Worm (Caenorhabditis elegans) whole organism, mixed stage, embryonic: Measurements from ENCODE around the gene C27A2.8.
A peak's percentile ranks its signal among the peaks of the same experiment; 100 is the strongest.

ENCODE experiments used
- M03D4.4 ChIP-seq: sonication (generic microtip); optimal IDR thresholded peaks from 2 replicates; lab custom pipeline; 2017; ENCODE audit warnings: mild to moderate bottlenecking, missing genetic modification characterization, missing compliant biosample characterization
- bed-3 ChIP-seq: fragments of 200-800 bp; sonication (Bioruptor generic); optimal IDR thresholded peaks from 3 replicates; lab custom pipeline; 2018; ENCODE audit warnings: mild to moderate bottlenecking, missing genetic modification characterization, moderate library complexity, missing compliant biosample characterization
- blmp-1 ChIP-seq: fragments of 150-350 bp; optimal IDR thresholded peaks from 2 replicates; lab custom pipeline; 2014; ENCODE audit warnings: missing biosample characterization, missing genetic modification characterization
- ceh-39 ChIP-seq: fragments of 150-350 bp; optimal IDR thresholded peaks from 2 replicates; lab custom pipeline; 2014; ENCODE audit warnings: missing biosample characterization, missing genetic modification characterization
- ceh-43 ChIP-seq: fragments of 200-800 bp; sonication (Bioruptor generic); optimal IDR thresholded peaks from 2 replicates; lab custom pipeline; 2018; ENCODE audit warnings: mild to moderate bottlenecking, missing genetic modification characterization, moderate library complexity, missing compliant biosample characterization
- ceh-83 ChIP-seq: fragments of 200-800 bp; sonication (Bioruptor generic); optimal IDR thresholded peaks from 2 replicates; lab custom pipeline; 2018; ENCODE audit warnings: mild to moderate bottlenecking, missing genetic modification characterization, missing compliant biosample characterization
- ces-1 ChIP-seq: fragments of 150-350 bp; optimal IDR thresholded peaks from 2 replicates; lab custom pipeline; 2014; ENCODE audit warnings: missing biosample characterization, missing genetic modification reagents, missing genetic modification characterization
- cnd-1 ChIP-seq: fragments of 200-800 bp; sonication (Bioruptor generic); optimal IDR thresholded peaks from 2 replicates; lab custom pipeline; 2018; ENCODE audit warnings: mild to moderate bottlenecking, missing genetic modification characterization, missing compliant biosample characterization
- drap-1 ChIP-seq: fragments of 200-800 bp; sonication (Bioruptor generic); optimal IDR thresholded peaks from 3 replicates; lab custom pipeline; 2018; ENCODE audit warnings: mild to moderate bottlenecking, missing genetic modification characterization, missing compliant biosample characterization
- elt-1 ChIP-seq: sonication (generic microtip); optimal IDR thresholded peaks from 2 replicates; lab custom pipeline; 2017; ENCODE audit warnings: missing genetic modification characterization, mild to moderate bottlenecking, missing compliant biosample characterization, antibody characterized with exemption, moderate library complexity, borderline replicate concordance; ENCODE audit not compliant: insufficient read depth
- elt-3 ChIP-seq: fragments of 150-350 bp; optimal IDR thresholded peaks from 2 replicates; lab custom pipeline; 2014; ENCODE audit warnings: missing biosample characterization, missing genetic modification characterization
- flh-1 ChIP-seq: fragments of 200-800 bp; sonication (Bioruptor generic); optimal IDR thresholded peaks from 2 replicates; lab custom pipeline; 2018; ENCODE audit warnings: mild to moderate bottlenecking, missing genetic modification characterization, moderate library complexity, missing compliant biosample characterization
- ham-2 ChIP-seq: fragments of 200-800 bp; sonication (Bioruptor generic); optimal IDR thresholded peaks from 2 replicates; lab custom pipeline; 2018; ENCODE audit warnings: mild to moderate bottlenecking, missing genetic modification characterization, missing compliant biosample characterization
- hlh-1 ChIP-seq: fragments of 150-350 bp; optimal IDR thresholded peaks from 2 replicates; lab custom pipeline; 2014; ENCODE audit warnings: missing biosample characterization, missing genetic modification reagents, missing genetic modification characterization
- lin-13 ChIP-seq: fragments of 150-350 bp; optimal IDR thresholded peaks from 2 replicates; lab custom pipeline; 2014; ENCODE audit warnings: missing biosample characterization, missing genetic modification characterization
- lin-32 ChIP-seq: fragments of 200-800 bp; sonication (Bioruptor generic); optimal IDR thresholded peaks from 2 replicates; lab custom pipeline; 2018; ENCODE audit warnings: mild to moderate bottlenecking, missing genetic modification characterization, missing compliant biosample characterization
- lsy-2 ChIP-seq: fragments of 150-350 bp; optimal IDR thresholded peaks from 2 replicates; lab custom pipeline; 2014; ENCODE audit warnings: missing biosample characterization, missing genetic modification characterization
- mab-5 ChIP-seq: fragments of 150-350 bp; optimal IDR thresholded peaks from 2 replicates; lab custom pipeline; 2014; ENCODE audit warnings: missing biosample characterization, missing genetic modification characterization
- mep-1 ChIP-seq: fragments of 150-350 bp; optimal IDR thresholded peaks from 2 replicates; lab custom pipeline; 2017; ENCODE audit warnings: missing biosample characterization, missing genetic modification reagents, missing genetic modification characterization, inconsistent platforms
- mls-2 ChIP-seq: sonication (generic microtip); optimal IDR thresholded peaks from 2 replicates; lab custom pipeline; 2016; ENCODE audit warnings: mild to moderate bottlenecking, missing genetic modification characterization, moderate library complexity, missing compliant biosample characterization
- nhr-12 ChIP-seq: fragments of 150-350 bp; optimal IDR thresholded peaks from 2 replicates; lab custom pipeline; 2014; ENCODE audit warnings: missing biosample characterization, missing genetic modification characterization
- nhr-2 ChIP-seq: fragments of 150-350 bp; optimal IDR thresholded peaks from 2 replicates; lab custom pipeline; 2014; ENCODE audit warnings: missing biosample characterization, missing genetic modification characterization
- nhr-237 ChIP-seq: fragments of 150-350 bp; optimal IDR thresholded peaks from 2 replicates; lab custom pipeline; 2014; ENCODE audit warnings: missing biosample characterization, missing genetic modification characterization
- nhr-28 ChIP-seq: fragments of 150-350 bp; optimal IDR thresholded peaks from 2 replicates; lab custom pipeline; 2014; ENCODE audit warnings: missing biosample characterization, missing genetic modification characterization
- nhr-76 ChIP-seq: sonication (generic microtip); optimal IDR thresholded peaks from 2 replicates; lab custom pipeline; 2017; ENCODE audit warnings: missing biosample characterization, missing genetic modification characterization
- pha-4 ChIP-seq: fragments of 150-350 bp; optimal IDR thresholded peaks from 2 replicates; lab custom pipeline; 2018; ENCODE audit warnings: missing biosample characterization, missing genetic modification reagents, missing genetic modification characterization
- sem-2 ChIP-seq: fragments of 200-800 bp; sonication (Bioruptor generic); optimal IDR thresholded peaks from 2 replicates; lab custom pipeline; 2018; ENCODE audit warnings: mild to moderate bottlenecking, missing genetic modification characterization, missing compliant biosample characterization
- snpc-4 ChIP-seq: fragments of 150-350 bp; optimal IDR thresholded peaks from 2 replicates; lab custom pipeline; 2014; ENCODE audit warnings: missing biosample characterization, missing genetic modification characterization
- sptf-1 ChIP-seq: sonication (generic microtip); optimal IDR thresholded peaks from 2 replicates; lab custom pipeline; 2017; ENCODE audit warnings: mild to moderate bottlenecking, missing genetic modification characterization, moderate library complexity, missing compliant biosample characterization
- tbx-8 ChIP-seq: fragments of 200-800 bp; sonication (Bioruptor generic); optimal IDR thresholded peaks from 2 replicates; lab custom pipeline; 2018; ENCODE audit warnings: mild to moderate bottlenecking, missing genetic modification characterization, moderate library complexity, missing compliant biosample characterization
- unc-120 ChIP-seq: sonication (generic microtip); optimal IDR thresholded peaks from 2 replicates; lab custom pipeline; 2017; ENCODE audit warnings: missing genetic modification characterization, missing compliant biosample characterization; ENCODE audit not compliant: poor library complexity, severe bottlenecking
- unc-39 ChIP-seq: fragments of 150-350 bp; optimal IDR thresholded peaks from 2 replicates; lab custom pipeline; 2014; ENCODE audit warnings: missing biosample characterization, missing genetic modification characterization
- unc-62 ChIP-seq: fragments of 150-350 bp; optimal IDR thresholded peaks from 2 replicates; lab custom pipeline; 2014; ENCODE audit warnings: missing biosample characterization, missing genetic modification reagents, missing genetic modification characterization
- zip-8 ChIP-seq: fragments of 150-350 bp; optimal IDR thresholded peaks from 2 replicates; lab custom pipeline; 2014; ENCODE audit warnings: missing biosample characterization, missing genetic modification characterization
- ztf-11 ChIP-seq: fragments of 150-350 bp; optimal IDR thresholded peaks from 2 replicates; lab custom pipeline; 2014; ENCODE audit warnings: missing biosample characterization, missing genetic modification characterization

C27A2.8 gene

DNA sequence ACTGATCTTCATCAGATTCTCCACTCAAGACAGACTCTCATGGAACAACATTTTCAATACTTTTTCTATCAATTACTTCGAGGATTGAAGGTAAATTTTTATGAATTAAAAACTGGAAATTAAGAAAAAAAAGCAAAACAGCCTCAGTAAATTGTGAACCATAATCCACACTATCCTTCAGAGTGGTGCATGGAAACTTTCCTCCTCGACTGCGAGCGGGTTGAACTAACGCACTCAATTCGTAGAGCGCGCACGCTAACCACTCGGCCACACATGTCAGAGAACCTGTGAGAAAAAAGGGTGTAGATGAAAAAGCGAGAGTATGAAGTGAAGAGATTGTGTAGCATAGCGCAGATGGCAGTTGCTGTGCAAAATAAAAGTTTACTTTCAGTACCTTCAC, 37.2 kb upstream of the C27A2.8 start:
- TF ChIP-seq ceh-83 (GFP tag; lab: Kevin White, UChicago) (peak; percentile 98), unc-39 (peak; percentile 22), ceh-43 (peak; percentile 93), nhr-2 (tag; lab: Kevin White, UChicago) (no peak), tbx-8 (GFP tag; lab: Kevin White, UChicago) (peak; percentile 96), nhr-237 (tag; lab: Kevin White, UChicago) (peak; percentile 53), snpc-4 (tag; lab: Kevin White, UChicago) (no peak), ceh-39 (tag; lab: Kevin White, UChicago) (no peak), unc-120 (peak; percentile 96), mls-2 (tag; lab: Kevin White, UChicago) (peak; percentile 99), lsy-2 (tag; lab: Kevin White, UChicago) (peak; percentile 71), drap-1 (GFP tag; lab: Kevin White, UChicago) (peak; percentile 99), blmp-1 (peak; percentile 11), nhr-28 (peak; percentile 86), mab-5 (no peak), sptf-1 (tag; lab: Kevin White, UChicago) (peak; percentile 99), hlh-1 (tag; lab: Kevin White, UChicago) (peak; percentile 83), M03D4.4 (tag; lab: Kevin White, UChicago) (peak; percentile 98), ces-1 (GFP tag; lab: Kevin White, UChicago) (no peak), ham-2 (peak; percentile 95), bed-3 (GFP tag; lab: Kevin White, UChicago) (peak; percentile 93), lin-32 (peak; percentile 99), pha-4 (peak; percentile 36), lin-13 (tag; lab: Kevin White, UChicago) (peak; percentile 64), elt-1 (tag; lab: Kevin White, UChicago) (peak; percentile 19), sem-2 (peak; percentile 94), cnd-1 (tag; lab: Kevin White, UChicago) (peak; percentile 98), flh-1 (GFP tag; lab: Kevin White, UChicago) (peak; percentile 93), nhr-76 (tag; lab: Kevin White, UChicago) (peak; percentile 22), zip-8 (tag; lab: Kevin White, UChicago) (no peak), elt-3 (peak; percentile 40), unc-62 (peak; percentile 83), nhr-12 (tag; lab: Kevin White, UChicago) (peak; percentile 72), mep-1 (tag; lab: Kevin White, UChicago) (peak; percentile 92), ztf-11 (tag; lab: Kevin White, UChicago) (peak; percentile 80)

DNA sequence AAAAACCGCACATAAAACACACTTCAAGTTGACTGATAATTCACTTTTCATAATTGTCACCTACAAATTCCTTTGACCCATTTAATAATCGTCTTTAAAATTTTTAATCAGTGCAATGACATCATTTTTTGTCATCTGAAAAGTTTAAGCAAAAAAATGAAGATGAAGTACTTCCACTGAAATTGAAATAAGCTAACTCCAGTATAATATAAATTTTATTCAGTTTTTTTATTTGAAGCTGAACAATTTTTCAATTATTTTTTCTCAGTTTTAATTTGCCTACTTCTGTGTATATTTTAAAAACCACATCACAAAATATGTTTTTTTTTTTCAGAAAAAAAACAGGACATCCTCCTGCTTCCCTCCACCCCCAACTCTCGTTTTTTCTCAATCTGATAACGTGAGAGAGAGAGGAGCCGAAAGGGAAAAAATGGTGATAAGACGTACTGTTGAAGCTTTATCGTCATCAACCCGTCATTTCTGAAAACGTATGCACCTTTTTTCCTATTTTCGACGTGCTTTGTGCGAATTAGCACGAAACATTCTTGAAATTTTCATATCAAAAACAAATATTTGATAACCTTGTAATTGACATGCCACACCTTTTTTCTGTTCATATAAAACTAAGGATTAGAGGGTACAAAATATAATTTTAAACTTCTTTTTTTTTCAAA, 36.1 kb upstream of the C27A2.8 start, which contains the start of the genes C04G6.11 and mpk-2:
Gene C04G6.11, minus strand, starts transcription at position 51 of the 674 bp plus-strand sequence.
Gene mpk-2, plus strand, starts transcription at position 335 of the 674 bp plus-strand sequence.
- TF ChIP-seq unc-120: no peak

DNA sequence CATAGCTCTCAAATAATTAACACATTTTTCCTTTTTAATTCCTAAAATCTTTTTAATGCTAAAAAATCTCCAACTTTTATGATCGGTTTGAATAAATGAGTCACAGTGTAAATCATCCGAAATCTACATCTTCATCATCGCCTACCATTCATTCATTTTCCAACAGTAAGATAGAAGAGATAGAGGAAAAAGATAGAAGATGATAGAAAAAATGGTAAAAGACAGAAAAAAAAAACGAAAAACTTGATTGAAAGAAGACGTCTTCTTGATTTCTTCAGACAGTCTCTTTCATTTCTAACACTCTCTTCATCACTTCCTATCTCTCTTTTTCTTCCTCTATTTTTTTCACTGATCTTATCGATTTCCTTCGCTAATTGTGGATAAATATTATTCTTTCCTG, 35.3 kb upstream of the C27A2.8 start:
- TF ChIP-seq lin-32 (no peak), unc-62 (no peak), cnd-1 (tag; lab: Kevin White, UChicago) (no peak), tbx-8 (GFP tag; lab: Kevin White, UChicago) (no peak), drap-1 (GFP tag; lab: Kevin White, UChicago) (no peak), nhr-2 (tag; lab: Kevin White, UChicago) (no peak), mab-5 (no peak), mep-1 (tag; lab: Kevin White, UChicago) (no peak), unc-120 (no peak), zip-8 (tag; lab: Kevin White, UChicago) (no peak), pha-4 (no peak), ces-1 (GFP tag; lab: Kevin White, UChicago) (no peak), bed-3 (GFP tag; lab: Kevin White, UChicago) (no peak), nhr-237 (tag; lab: Kevin White, UChicago) (no peak), hlh-1 (tag; lab: Kevin White, UChicago) (no peak), nhr-76 (tag; lab: Kevin White, UChicago) (no peak), ham-2 (no peak), snpc-4 (tag; lab: Kevin White, UChicago) (no peak), ceh-43 (no peak)
